Worm (Caenorhabditis elegans): ENCODE results near the gene nhr-3.

DNA sequence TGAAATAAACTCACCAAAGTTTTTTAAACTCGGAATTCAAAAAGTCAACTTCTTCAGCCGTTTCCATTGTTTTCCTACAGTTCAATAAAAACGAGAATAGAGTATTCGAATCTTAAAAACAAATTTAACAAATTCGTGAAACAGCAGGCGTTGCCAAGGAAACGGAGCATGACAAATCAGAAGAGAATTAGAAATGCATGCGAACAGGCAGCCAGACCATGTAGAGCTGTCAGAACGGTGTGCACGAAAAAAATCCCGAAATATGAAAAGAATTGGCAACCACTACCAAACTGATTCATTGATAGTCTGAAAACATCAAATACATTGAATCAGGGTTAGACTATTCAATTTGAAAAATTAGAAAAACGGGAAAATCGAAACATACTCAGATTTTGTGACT lies 16.3 kb upstream of the nhr-3 start, which contains the start of gene fbxa-81:
- TF ChIP-seq lsy-2 (tag; optimal IDR thresholded peaks at IDR 0.05) (no peak), sptf-1 (tag; optimal IDR thresholded peaks at IDR 0.05) (no peak), elt-3 (tag; optimal IDR thresholded peaks at IDR 0.05) (no peak), ceh-39 (tag; optimal IDR thresholded peaks at IDR 0.05) (no peak), unc-39 (tag; optimal IDR thresholded peaks at IDR 0.05) (no peak), lin-13 (tag; optimal IDR thresholded peaks at IDR 0.05) (no peak), nhr-12 (tag; optimal IDR thresholded peaks at IDR 0.05) (no peak), mab-5 (tag; optimal IDR thresholded peaks at IDR 0.05) (no peak), flh-1 (GFP tag; optimal IDR thresholded peaks at IDR 0.05) (no peak), ces-1 (GFP tag; optimal IDR thresholded peaks at IDR 0.05) (no peak)

Data from whole organism, mixed stage, embryonic.